Fruit fly (Drosophila melanogaster) whole organism, prepupa: ENCODE data around the gene gpp.

Experiments
- Blimp-1 ChIP-seq: fragments of 200-800 bp; sonication (Bioruptor generic); optimal IDR thresholded peaks from 3 replicates; lab custom pipeline; 2017; ENCODE audit warnings: missing biosample characterization, missing genetic modification characterization, mild to moderate bottlenecking, moderate library complexity, missing genetic modification reagents
- CG11294 ChIP-seq: fragments of 200-800 bp; sonication (Bioruptor generic); IDR thresholded peaks from 2 replicates; pipeline ENCODE4 v1.3.6; 2022; ENCODE audit warnings: missing biosample characterization, missing genetic modification characterization
- CG6792 ChIP-seq: fragments of 200-800 bp; sonication (Bioruptor generic); optimal IDR thresholded peaks from 3 replicates; lab custom pipeline; 2016; ENCODE audit warnings: missing biosample characterization, missing genetic modification characterization
- Gug ChIP-seq: fragments of 200-800 bp; sonication (Bioruptor generic); IDR thresholded peaks from 2 replicates; pipeline ENCODE4 v1.3.6; 2022; ENCODE audit warnings: missing biosample characterization, missing genetic modification characterization
- Sox14 ChIP-seq: fragments of 200-800 bp; sonication (Bioruptor generic); optimal IDR thresholded peaks from 3 replicates; lab custom pipeline; 2016; ENCODE audit warnings: missing biosample characterization, missing genetic modification characterization
- achi ChIP-seq: fragments of 200-800 bp; sonication (Bioruptor generic); optimal IDR thresholded peaks from 3 replicates; lab custom pipeline; 2016; ENCODE audit warnings: missing biosample characterization, missing genetic modification characterization
- dsx ChIP-seq: fragments of 200-800 bp; optimal IDR thresholded peaks from 3 replicates; lab custom pipeline; 2019; ENCODE audit warnings: missing biosample characterization, mild to moderate bottlenecking, missing genetic modification characterization, moderate library complexity; ENCODE audit not compliant: poor library complexity, severe bottlenecking
- vri ChIP-seq: fragments of 200-800 bp; sonication (Bioruptor generic); optimal IDR thresholded peaks from 3 replicates; lab custom pipeline; 2016; ENCODE audit warnings: missing biosample characterization, mild to moderate bottlenecking, missing genetic modification characterization

dm6 chr3R:6432784-6433469 lies 26.3 kb downstream of the gpp start:
- TF ChIP-seq CG6792 (GFP tag; lab: Kevin White, UChicago) = no peak
- no peak for TF ChIP-seq dsx (GFP tag; lab: Kevin White, UChicago)
- no peak for TF ChIP-seq achi (GFP tag; lab: Kevin White, UChicago)
- no peak for TF ChIP-seq CG11294 (GFP tag; lab: Robert Waterston, UW)
- TF ChIP-seq vri (GFP tag; lab: Kevin White, UChicago) = peak; percentile 84
- TF ChIP-seq Blimp-1 (GFP tag; lab: Kevin White, UChicago) = no peak
- TF ChIP-seq Sox14 = no peak
- TF ChIP-seq Gug (GFP tag; lab: Robert Waterston, UW) = no peak
